Worm (Caenorhabditis elegans): ENCODE data around the gene R04A9.7.

R04A9.7 gene

ce11 chrX:353134-353669, 41.5 kb downstream of the R04A9.7 start, which contains the start of gene sor-3 (continued):
- TF ChIP-seq let-607 (tag; optimal IDR thresholded peaks at IDR 0.05) (peak; percentile 62 to 76), bed-2 (GFP tag; IDR thresholded peaks at IDR 0.05) (peak; percentile 65), aptf-3 (GFP tag; IDR thresholded peaks at IDR 0.05) (no peak), ets-4 (GFP tag; optimal IDR thresholded peaks at IDR 0.05) (no peak), nhr-27 (tag; optimal IDR thresholded peaks at IDR 0.05) (no peak), dox-1 (GFP tag; IDR thresholded peaks at IDR 0.05) (peak; percentile 78), snpc-1.1 (tag; optimal IDR thresholded peaks at IDR 0.05; ENCODE audit: insufficient read depth) (peak; percentile 66), F33H1.4 (GFP tag; IDR thresholded peaks at IDR 0.05) (peak; percentile 41), egl-18 (GFP tag; IDR thresholded peaks at IDR 0.05) (0 out of 2 replicates have a peak, but pooled peaks have one; percentile 22), lir-1 (GFP tag; conservative IDR thresholded peaks at IDR 0.05) (peak; percentile 68), zfh-2 (GFP tag; conservative IDR thresholded peaks at IDR 0.05) (0 out of 2 replicates have a peak, but pooled peaks have one; percentile 30), K11D2.4 (GFP tag; IDR thresholded peaks at IDR 0.05) (peak; percentile 68), T07F8.4 (tag; optimal IDR thresholded peaks at IDR 0.05) (peak; percentile 49), athp-1 (tag; optimal IDR thresholded peaks at IDR 0.05) (peak; percentile 26), ztf-28 (GFP tag; IDR thresholded peaks at IDR 0.05) (0 out of 2 replicates have a peak, but pooled peaks have one; percentile 35), egrh-3 (GFP tag; IDR thresholded peaks at IDR 0.05) (peak; percentile 68), lsl-1 (GFP tag; optimal IDR thresholded peaks at IDR 0.05) (peak; percentile 0), die-1 (tag; optimal IDR thresholded peaks at IDR 0.05) (peak; percentile 91), madf-10 (tag; optimal IDR thresholded peaks at IDR 0.05) (peak; percentile 82), lin-54 (GFP tag; optimal IDR thresholded peaks at IDR 0.05) (no peak), repo-1 (tag; optimal IDR thresholded peaks at IDR 0.05) (peak; percentile 30), gei-17 (GFP tag; optimal IDR thresholded peaks at IDR 0.05) (peak; percentile 17), nhr-120 (GFP tag; IDR thresholded peaks at IDR 0.05) (no peak), F55B11.4 (tag; optimal IDR thresholded peaks at IDR 0.05; ENCODE audit: borderline replicate concordance, insufficient read depth) (no peak), ceh-100 (GFP tag; IDR thresholded peaks at IDR 0.05) (no peak), him-1 (tag; optimal IDR thresholded peaks at IDR 0.05) (peak; percentile 72), somi-1 (GFP tag; optimal IDR thresholded peaks at IDR 0.05) (peak; percentile 20), mxl-1 (tag; optimal IDR thresholded peaks at IDR 0.05) (peak; percentile 85), aptf-2 (GFP tag; conservative IDR thresholded peaks at IDR 0.05) (no peak), ztf-18 (tag; optimal IDR thresholded peaks at IDR 0.05) (peak; percentile 78), mel-28 (tag; optimal IDR thresholded peaks at IDR 0.05; ENCODE audit: borderline replicate concordance) (peak; percentile 48), nhr-179 (tag; optimal IDR thresholded peaks at IDR 0.05) (peak; percentile 35), akir-1 (GFP tag; optimal IDR thresholded peaks at IDR 0.05) (no peak), Y79H2A.3 (GFP tag; conservative IDR thresholded peaks at IDR 0.05) (no peak), tbp1 (GFP tag; optimal IDR thresholded peaks at IDR 0.05) (peak; percentile 93), ztf-25 (GFP tag; IDR thresholded peaks at IDR 0.05) (peak; percentile 88), F37B4.10 (GFP tag; IDR thresholded peaks at IDR 0.05) (no peak), snpc-4 (GFP tag; optimal IDR thresholded peaks at IDR 0.05) (peak; percentile 62), snpc-4 (tag; optimal IDR thresholded peaks at IDR 0.05) (no peak), nfyb-1 (GFP tag; IDR thresholded peaks at IDR 0.05) (peak; percentile 85), F49E8.2 (tag; optimal IDR thresholded peaks at IDR 0.05; ENCODE audit: insufficient read depth) (peak; percentile 43), F22D6.2 (tag; optimal IDR thresholded peaks at IDR 0.05) (peak; percentile 61), rcor-1 (GFP tag; IDR thresholded peaks at IDR 0.05) (peak; percentile 76), snpc-3.4 (tag; optimal IDR thresholded peaks at IDR 0.05) (peak; percentile 86), sptf-2 (GFP tag; optimal IDR thresholded peaks at IDR 0.05) (no peak), hrde-1 (tag; optimal IDR thresholded peaks at IDR 0.05; ENCODE audit: borderline replicate concordance) (peak; percentile 72), egl-44 (GFP tag; IDR thresholded peaks at IDR 0.05) (peak; percentile 76; the same call in 1 of the 2 replicates)
